Worm (Caenorhabditis elegans): ENCODE measurements around the gene F20D6.10.

F20D6.10 gene

DNA sequence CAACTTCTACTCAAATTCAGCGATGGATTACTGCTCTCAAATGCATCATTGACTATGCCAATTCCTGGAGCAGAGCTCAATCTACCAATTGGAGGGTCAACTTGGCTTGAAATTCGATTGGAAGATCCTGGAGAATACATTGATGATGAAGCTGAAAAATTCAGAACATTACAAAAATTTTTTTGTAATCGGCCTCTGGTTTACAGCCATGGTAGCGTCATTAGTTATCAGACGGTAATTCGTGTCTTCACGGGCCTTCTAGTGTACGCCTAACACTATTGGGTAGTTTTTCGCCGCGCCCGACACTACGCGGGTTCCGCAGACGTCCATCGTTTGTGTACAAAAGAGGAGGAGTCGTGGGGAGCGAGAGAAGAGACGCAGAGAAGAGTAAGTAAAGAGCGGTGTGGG, 33.0 kb upstream of the F20D6.10 start (continued):
- peak; percentile 83 for TF ChIP-seq tra-1 (GFP tag; IDR thresholded peaks at IDR 0.05)
- peak; percentile 66 for TF ChIP-seq mxl-3 (GFP tag; optimal IDR thresholded peaks at IDR 0.05)
- peak; percentile 12 to 30 for TF ChIP-seq hif-1 (tag; optimal IDR thresholded peaks at IDR 0.05)
- TF ChIP-seq skn-1 (tag; optimal IDR thresholded peaks at IDR 0.05) = no peak
- TF ChIP-seq gei-8 (GFP tag; optimal IDR thresholded peaks at IDR 0.05) = no peak
- TF ChIP-seq F49E8.2 (tag; optimal IDR thresholded peaks at IDR 0.05; ENCODE audit: borderline replicate concordance) = peak; percentile 97
- TF ChIP-seq dve-1 (tag; optimal IDR thresholded peaks at IDR 0.05; ENCODE audit: insufficient read depth) = peak; percentile 92
- TF ChIP-seq ZK546.5 (tag; optimal IDR thresholded peaks at IDR 0.05) = no peak
- peak; percentile 49; the same call in 1 of the 2 replicates for TF ChIP-seq lin-1 (GFP tag; IDR thresholded peaks at IDR 0.05)
- TF ChIP-seq vab-7 (GFP tag; IDR thresholded peaks at IDR 0.05) = 0 out of 2 replicates have a peak, but pooled peaks have one; percentile 29
- peak; percentile 4 for TF ChIP-seq ztf-7 (tag; optimal IDR thresholded peaks at IDR 0.05)

DNA sequence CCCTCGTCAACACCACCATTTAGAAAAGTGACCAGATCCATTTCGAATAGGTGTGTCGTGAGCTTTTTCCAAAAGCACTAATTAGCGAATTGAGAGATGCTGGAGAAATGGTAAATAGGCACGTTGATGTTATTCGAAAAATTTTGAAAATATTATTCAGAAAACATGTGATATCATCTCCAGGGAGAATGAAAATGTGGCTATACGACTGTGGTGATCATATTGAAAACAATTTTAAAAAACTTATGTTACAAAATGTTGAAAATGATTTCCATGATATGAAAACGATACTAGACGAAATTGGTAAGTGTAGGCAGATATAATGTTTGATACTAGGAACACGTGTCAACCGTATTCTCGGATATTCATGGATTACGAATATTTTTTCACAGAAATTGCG, 31.1 kb upstream of the F20D6.10 start, which contains the start of gene K07C11.10:
Gene K07C11.10, minus strand, starts transcription at position 101 of the 400 bp plus-strand sequence.
- no peak for TF ChIP-seq F10B5.3 (tag; optimal IDR thresholded peaks at IDR 0.05)
- TF ChIP-seq snpc-1.2 (GFP tag; IDR thresholded peaks at IDR 0.05) = no peak
- TF ChIP-seq madf-9 (GFP tag; conservative IDR thresholded peaks at IDR 0.05) = no peak
- TF ChIP-seq unc-62 (GFP tag; optimal IDR thresholded peaks at IDR 0.05 in 1 of 2) = peak in 1 of 2 experiments; percentile 47
- no peak for TF ChIP-seq unc-62 (tag; optimal IDR thresholded peaks at IDR 0.05)
- no peak for TF ChIP-seq php-3 (GFP tag; IDR thresholded peaks at IDR 0.05)

DNA sequence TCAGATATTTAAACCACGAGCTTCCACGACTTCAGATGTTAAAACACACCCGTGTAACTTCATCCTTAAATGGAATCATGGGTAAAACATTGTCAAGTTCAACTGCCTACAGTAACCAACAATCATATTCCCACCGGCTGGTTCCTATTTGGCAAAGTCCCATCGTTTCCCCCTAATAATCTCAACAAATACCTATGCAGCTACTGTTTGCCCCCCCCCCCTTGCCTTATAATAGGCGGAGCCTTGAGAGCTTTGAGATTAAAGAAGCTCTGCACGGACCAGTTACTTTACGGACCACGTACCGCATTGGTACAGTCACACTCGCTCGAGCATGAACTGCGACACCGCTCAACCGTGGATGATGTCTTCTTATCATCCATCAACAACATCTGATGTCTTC, 28.9 kb upstream of the F20D6.10 start, which contains the start of gene pax-1:
Gene pax-1, plus strand, starts transcription at position 301 of the 400 bp plus-strand sequence.
- TF ChIP-seq Y105C5A.15 (GFP tag; IDR thresholded peaks at IDR 0.05) (no peak), cey-2 (tag; optimal IDR thresholded peaks at IDR 0.05; ENCODE audit: borderline replicate concordance, insufficient read depth) (no peak), Y48G9A.11 (GFP tag; IDR thresholded peaks at IDR 0.05) (no peak), spr-1 (tag; optimal IDR thresholded peaks at IDR 0.05) (no peak), R02D3.7 (tag; optimal IDR thresholded peaks at IDR 0.05) (no peak), zip-2 (tag; optimal IDR thresholded peaks at IDR 0.05) (no peak), tag-97 (GFP tag; IDR thresholded peaks at IDR 0.05) (no peak), T26A8.4 (GFP tag; IDR thresholded peaks at IDR 0.05) (no peak), nhr-102 (tag; optimal IDR thresholded peaks at IDR 0.05) (no peak), jun-1 (tag; optimal IDR thresholded peaks at IDR 0.05) (no peak), tra-1 (GFP tag; IDR thresholded peaks at IDR 0.05) (no peak), nhr-111 (GFP tag; optimal IDR thresholded peaks at IDR 0.05) (no peak), saeg-2 (GFP tag; IDR thresholded peaks at IDR 0.05) (no peak), hlh-11 (tag; optimal IDR thresholded peaks at IDR 0.05) (no peak), dpl-1 (GFP tag; optimal IDR thresholded peaks at IDR 0.05) (no peak), gei-8 (GFP tag; optimal IDR thresholded peaks at IDR 0.05) (no peak), set-16 (GFP tag; IDR thresholded peaks at IDR 0.05) (no peak), nhr-76 (tag; optimal IDR thresholded peaks at IDR 0.05) (no peak), daf-12 (tag; optimal IDR thresholded peaks at IDR 0.05) (no peak)

DNA sequence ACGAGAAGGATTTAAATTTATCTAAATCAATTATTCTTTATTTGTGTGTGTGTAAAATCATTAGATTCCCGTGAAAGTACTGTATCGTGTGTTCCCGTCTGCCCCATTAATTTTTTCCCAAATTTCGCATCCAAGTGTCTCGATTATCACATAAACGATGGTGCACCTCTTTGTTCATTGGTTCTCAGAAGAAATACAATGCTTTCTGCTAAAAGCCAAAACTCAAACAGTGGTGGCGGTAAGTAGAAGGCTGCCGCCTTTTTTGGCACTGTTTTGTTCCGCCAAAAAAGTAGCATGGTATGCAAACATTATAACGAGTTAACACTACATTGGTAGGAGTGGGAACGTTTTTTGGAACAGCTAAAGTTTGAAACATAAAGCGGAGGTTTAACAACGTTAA, 27.7 kb upstream of the F20D6.10 start:
- TF ChIP-seq lin-38 (GFP tag; IDR thresholded peaks at IDR 0.05) (peak; percentile 38), mdt-29 (GFP tag; IDR thresholded peaks at IDR 0.05) (no peak), F49E8.2 (tag; optimal IDR thresholded peaks at IDR 0.05; ENCODE audit: borderline replicate concordance) (peak; percentile 9)

All from whole organism, L4 larva.